Fruit fly (Drosophila melanogaster): ENCODE results near the gene Coq6.

Coq6 gene

DNA sequence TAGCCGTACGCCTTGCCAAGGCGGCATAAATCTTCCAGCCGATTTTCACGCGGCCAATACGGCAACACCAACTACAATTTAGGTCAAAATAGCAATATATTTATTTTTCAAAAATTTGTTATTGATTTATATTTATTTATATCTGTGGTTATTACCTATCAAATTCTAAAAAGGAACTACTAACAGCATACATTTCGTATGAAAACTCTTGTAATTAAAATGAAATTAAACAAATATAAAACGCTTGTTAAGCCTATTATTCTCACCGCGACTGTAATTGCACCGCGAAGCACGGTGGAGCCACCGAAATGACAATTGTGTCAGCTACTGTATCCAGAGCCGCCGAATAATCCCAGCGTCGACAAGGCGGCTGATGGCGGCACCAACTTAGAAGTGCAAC lies 32.6 kb downstream of the Coq6 start:
- no peak for TF ChIP-seq CG17801 (GFP tag; optimal IDR thresholded peaks at IDR 0.05; ENCODE audit: partially characterized antibody)

DNA sequence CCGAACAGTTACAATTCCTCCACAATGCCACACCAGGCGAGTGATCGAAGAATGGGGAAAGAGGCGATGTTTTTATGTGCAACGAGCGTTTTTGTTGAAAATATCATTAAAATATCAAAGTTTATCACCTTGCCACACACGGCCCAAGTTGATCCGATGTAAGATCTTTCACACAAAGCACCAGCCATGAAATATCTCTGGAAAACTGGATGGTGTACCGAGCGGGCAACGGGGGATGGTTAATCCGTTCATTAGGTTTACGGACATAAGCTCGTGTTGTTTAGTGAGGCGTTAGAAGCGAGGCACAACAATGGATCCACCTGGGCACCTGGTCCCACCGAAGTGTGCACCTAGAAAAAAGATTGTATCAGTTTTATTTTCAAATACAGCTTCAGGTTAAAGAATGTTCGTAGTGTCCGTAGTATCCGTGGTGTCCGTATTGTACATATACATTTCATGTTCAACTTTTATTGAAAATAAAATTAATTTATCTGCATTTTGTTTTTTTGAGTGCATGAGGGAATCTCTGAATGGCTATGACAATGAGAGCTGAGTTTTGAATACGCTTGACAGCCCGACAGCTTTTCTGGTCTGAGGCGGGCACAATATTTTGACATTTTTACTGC lies 35.4 kb downstream of the Coq6 start:
- no peak for TF ChIP-seq CG17801 (GFP tag; optimal IDR thresholded peaks at IDR 0.05; ENCODE audit: partially characterized antibody)

DNA sequence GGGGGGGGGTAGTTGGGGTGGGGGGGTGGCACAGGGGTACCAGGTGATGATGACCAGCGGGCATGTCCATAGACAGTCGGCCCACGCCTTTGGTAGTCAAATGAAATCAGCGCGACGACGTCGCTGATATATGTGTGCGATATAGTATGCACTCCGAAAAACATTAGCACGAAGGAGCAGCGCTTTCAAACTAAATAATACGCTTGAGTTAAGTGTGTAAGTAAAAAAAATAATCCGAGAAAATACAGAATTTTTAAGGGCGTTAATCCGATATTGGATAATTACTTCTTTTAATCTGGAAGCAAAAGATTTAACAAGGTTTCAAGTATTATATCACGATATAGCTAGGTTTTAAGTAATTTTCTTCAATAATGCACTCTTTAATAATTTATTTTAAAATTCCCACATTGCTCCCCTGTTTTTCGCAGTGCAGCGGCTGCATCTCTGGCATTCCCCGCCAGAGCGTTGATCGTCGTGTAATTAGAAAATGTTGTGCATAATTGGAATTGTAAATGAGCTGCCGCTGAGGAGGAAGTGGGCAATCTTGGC lies 37.1 kb downstream of the Coq6 start:
- no peak for TF ChIP-seq CG17801 (GFP tag; optimal IDR thresholded peaks at IDR 0.05; ENCODE audit: partially characterized antibody)

DNA sequence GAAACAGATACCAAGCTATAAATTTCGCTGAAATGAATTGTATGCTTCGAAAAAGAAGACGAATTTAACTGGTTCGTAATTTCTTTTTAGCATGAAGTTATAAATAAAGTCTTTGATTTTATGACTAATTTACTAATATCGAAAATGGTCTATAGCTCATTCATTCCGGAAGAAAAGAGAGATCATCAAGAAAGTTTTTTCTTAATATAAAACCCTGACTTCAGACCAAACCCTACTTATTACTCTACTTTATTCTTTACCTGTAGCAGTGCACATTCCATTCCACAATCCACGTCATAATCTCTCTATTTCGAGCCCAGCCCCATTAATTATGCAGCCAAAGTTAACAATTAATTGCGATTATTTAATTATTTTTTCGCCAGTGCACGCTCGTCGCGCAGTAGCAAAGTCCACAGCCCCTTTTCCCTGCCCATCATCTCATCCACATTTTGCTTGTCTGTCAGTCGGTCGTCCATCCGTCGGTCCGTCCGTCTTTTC lies 38.1 kb downstream of the Coq6 start:
- TF ChIP-seq CG17801 (GFP tag; optimal IDR thresholded peaks at IDR 0.05; ENCODE audit: partially characterized antibody) = no peak

DNA sequence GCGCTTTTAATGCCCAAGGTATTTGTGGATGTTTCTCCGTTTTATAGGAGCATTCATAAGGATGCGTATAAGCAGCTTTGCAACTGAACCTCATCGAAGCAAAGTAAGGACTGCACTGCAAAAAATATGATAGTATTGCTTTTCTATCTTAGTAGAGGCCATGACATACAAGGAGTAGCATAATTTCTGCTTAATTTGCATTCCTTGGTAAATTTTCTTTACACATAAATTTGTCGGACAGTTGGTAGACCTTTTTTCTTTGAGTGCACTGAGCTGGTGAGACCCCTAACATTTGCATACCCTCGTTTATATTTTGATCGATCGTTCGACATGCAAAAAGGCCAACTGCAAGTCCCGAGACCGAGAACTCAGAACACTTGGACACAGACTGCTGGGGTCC lies 39.1 kb downstream of the Coq6 start:
- TF ChIP-seq CG17801 (GFP tag; optimal IDR thresholded peaks at IDR 0.05; ENCODE audit: partially characterized antibody) = no peak

DNA sequence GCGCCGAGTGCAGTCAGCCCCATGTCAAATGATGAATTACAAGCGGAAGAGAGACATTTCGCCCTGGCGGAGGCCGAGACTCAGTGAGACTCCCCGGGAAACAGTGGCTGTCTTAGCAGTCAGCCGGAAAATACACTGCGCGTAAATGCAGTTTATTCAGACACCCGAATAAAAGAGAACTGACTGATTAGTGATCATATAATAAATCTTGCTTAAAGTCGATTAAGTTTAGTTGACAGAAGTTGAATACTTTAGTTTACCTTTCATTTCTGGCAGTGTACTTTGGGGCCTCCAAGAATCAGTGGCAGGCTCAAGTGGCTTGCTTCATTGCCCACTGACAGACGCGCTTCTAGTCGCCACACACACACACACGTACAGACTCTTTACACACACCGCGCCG lies 40.8 kb downstream of the Coq6 start:
- TF ChIP-seq CG17801 (GFP tag; optimal IDR thresholded peaks at IDR 0.05; ENCODE audit: partially characterized antibody) = no peak

DNA sequence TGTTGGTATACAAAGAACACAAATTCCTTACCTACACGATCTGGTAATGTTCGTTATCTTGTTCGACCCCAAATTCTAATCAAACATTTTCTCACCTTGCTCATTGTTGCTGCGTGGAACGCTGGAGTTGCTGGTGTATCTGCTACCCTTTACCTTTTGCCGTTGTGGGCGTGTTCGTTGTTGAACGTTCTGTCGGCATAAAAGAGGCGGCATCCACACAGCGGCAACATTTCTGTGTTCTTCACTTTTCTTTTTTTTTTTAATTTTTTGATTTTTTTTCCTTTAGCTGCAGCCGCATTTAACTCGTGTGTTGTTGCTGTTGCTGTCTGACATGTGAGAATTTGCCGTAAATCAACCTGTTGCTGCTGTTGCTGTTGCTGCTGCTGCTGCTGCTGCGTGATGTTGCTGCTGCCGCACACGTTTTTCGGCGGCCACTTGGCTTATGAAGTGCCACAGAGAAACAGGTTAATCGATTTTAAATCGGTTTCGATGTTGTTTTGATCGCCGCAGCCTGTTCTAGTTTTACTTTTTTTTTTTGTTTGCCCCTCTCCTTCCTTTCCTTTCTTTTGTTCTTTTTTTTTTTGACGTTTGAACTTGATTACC lies 42.2 kb downstream of the Coq6 start:
- no peak for TF ChIP-seq CG17801 (GFP tag; optimal IDR thresholded peaks at IDR 0.05; ENCODE audit: partially characterized antibody)

DNA sequence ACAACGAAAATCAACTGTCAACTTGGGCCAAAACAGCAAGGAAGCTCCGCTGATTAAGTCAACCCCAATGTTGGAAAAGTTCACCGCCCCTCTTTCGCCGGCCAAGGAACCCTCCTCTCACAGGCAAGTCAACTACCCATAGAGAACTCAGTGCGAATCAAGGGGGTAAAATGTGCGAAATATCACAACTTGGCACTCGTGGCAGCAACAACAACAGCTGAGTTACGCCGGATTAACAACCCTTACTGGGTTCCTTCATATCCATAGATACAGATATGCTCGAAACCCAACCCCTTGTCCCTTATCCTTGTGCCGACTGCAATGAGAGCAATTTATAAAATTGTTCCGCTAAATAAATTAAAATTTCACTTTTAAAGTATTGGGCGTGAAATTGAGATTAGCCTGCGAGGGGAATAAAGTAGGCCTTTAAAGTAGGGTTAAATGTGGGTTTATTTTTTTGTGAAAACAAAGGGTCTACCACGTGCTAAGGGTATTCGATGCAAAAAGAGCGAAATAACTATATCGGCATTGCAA lies 42.9 kb downstream of the Coq6 start:
- TF ChIP-seq CG17801 (GFP tag; optimal IDR thresholded peaks at IDR 0.05; ENCODE audit: partially characterized antibody) = no peak

DNA sequence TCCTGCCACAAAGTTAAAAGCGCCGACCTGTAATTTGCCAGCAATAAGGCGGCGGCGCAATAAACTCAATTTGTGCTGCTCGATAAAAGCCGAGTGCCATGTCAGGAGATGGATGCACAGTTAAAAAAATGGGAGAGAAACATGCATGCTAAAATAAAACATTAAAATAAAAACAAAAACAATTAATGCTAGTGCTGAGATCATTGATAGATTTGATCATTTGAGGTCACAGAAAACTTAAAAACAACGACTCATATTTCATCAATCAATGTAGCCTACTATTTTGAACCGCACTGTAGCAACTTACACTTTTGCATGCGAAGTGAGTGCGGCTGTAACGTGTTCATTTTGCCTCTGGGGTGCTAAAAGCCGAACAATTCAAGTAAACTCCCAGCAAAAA lies 48.9 kb downstream of the Coq6 start:
- TF ChIP-seq CG17801 (GFP tag; optimal IDR thresholded peaks at IDR 0.05; ENCODE audit: partially characterized antibody) = no peak

Measured in ovary, adult (tissue).